Worm (Caenorhabditis elegans) whole organism, L3 larva: ENCODE measurements around the gene ZK1067.3.
A peak's percentile ranks its signal among the peaks of the same experiment; 100 is the strongest.

Experiments
- R02D3.7 ChIP-seq: fragments of 150-350 bp; optimal IDR thresholded peaks from 2 replicates; lab custom pipeline; 2014; ENCODE audit warnings: missing biosample characterization, missing genetic modification characterization
- ceh-28 ChIP-seq: fragments of 150-350 bp; optimal IDR thresholded peaks from 2 replicates; lab custom pipeline; 2014; ENCODE audit warnings: missing biosample characterization, missing genetic modification reagents, missing genetic modification characterization
- eor-1 ChIP-seq, 2 experiments: fragments of 150-350 bp; optimal IDR thresholded peaks; 2 replicates each; lab custom pipeline; 2014 to 2018; ENCODE audit warnings: missing biosample characterization in 2 of 2, missing genetic modification characterization in 2 of 2
- mdl-1 ChIP-seq: fragments of 150-350 bp; optimal IDR thresholded peaks from 2 replicates; lab custom pipeline; 2014; ENCODE audit warnings: missing biosample characterization, missing genetic modification characterization
- nhr-28 ChIP-seq: fragments of 150-350 bp; optimal IDR thresholded peaks from 2 replicates; lab custom pipeline; 2014; ENCODE audit warnings: missing biosample characterization, missing genetic modification characterization

Gene ZK1067.3

ce11 chrII:9273984-9274383 lies 50.9 kb downstream of the ZK1067.3 start (continued):
- peak; percentile 39 for TF ChIP-seq R02D3.7 (tag; lab: Kevin White, UChicago)

ce11 chrII:9274734-9275133 lies 51.7 kb downstream of the ZK1067.3 start:
- TF ChIP-seq nhr-28 (no peak), ceh-28 (tag; lab: Kevin White, UChicago) (peak; percentile 8), mdl-1 (tag; lab: Kevin White, UChicago) (no peak), eor-1 (tag; optimal IDR thresholded peaks at IDR 0.05; lab: Kevin White, UChicago) (no peak)
